Worm (Caenorhabditis elegans) whole organism, mixed stage, embryonic: ENCODE measurements around the gene tag-191.

ENCODE experiments used
- M03D4.4 ChIP-seq: sonication (generic microtip); optimal IDR thresholded peaks from 2 replicates; lab custom pipeline; 2017; ENCODE audit warnings: mild to moderate bottlenecking, missing genetic modification characterization, missing compliant biosample characterization
- bed-3 ChIP-seq: fragments of 200-800 bp; sonication (Bioruptor generic); optimal IDR thresholded peaks from 3 replicates; lab custom pipeline; 2018; ENCODE audit warnings: mild to moderate bottlenecking, missing genetic modification characterization, moderate library complexity, missing compliant biosample characterization
- blmp-1 ChIP-seq: fragments of 150-350 bp; optimal IDR thresholded peaks from 2 replicates; lab custom pipeline; 2014; ENCODE audit warnings: missing biosample characterization, missing genetic modification characterization
- ceh-39 ChIP-seq: fragments of 150-350 bp; optimal IDR thresholded peaks from 2 replicates; lab custom pipeline; 2014; ENCODE audit warnings: missing biosample characterization, missing genetic modification characterization
- ceh-43 ChIP-seq: fragments of 200-800 bp; sonication (Bioruptor generic); optimal IDR thresholded peaks from 2 replicates; lab custom pipeline; 2018; ENCODE audit warnings: mild to moderate bottlenecking, missing genetic modification characterization, moderate library complexity, missing compliant biosample characterization
- ceh-83 ChIP-seq: fragments of 200-800 bp; sonication (Bioruptor generic); optimal IDR thresholded peaks from 2 replicates; lab custom pipeline; 2018; ENCODE audit warnings: mild to moderate bottlenecking, missing genetic modification characterization, missing compliant biosample characterization
- ces-1 ChIP-seq: fragments of 150-350 bp; optimal IDR thresholded peaks from 2 replicates; lab custom pipeline; 2014; ENCODE audit warnings: missing biosample characterization, missing genetic modification reagents, missing genetic modification characterization
- cnd-1 ChIP-seq: fragments of 200-800 bp; sonication (Bioruptor generic); optimal IDR thresholded peaks from 2 replicates; lab custom pipeline; 2018; ENCODE audit warnings: mild to moderate bottlenecking, missing genetic modification characterization, missing compliant biosample characterization
- drap-1 ChIP-seq: fragments of 200-800 bp; sonication (Bioruptor generic); optimal IDR thresholded peaks from 3 replicates; lab custom pipeline; 2018; ENCODE audit warnings: mild to moderate bottlenecking, missing genetic modification characterization, missing compliant biosample characterization
- elt-1 ChIP-seq: sonication (generic microtip); optimal IDR thresholded peaks from 2 replicates; lab custom pipeline; 2017; ENCODE audit warnings: missing genetic modification characterization, mild to moderate bottlenecking, missing compliant biosample characterization, antibody characterized with exemption, moderate library complexity, borderline replicate concordance; ENCODE audit not compliant: insufficient read depth
- elt-3 ChIP-seq: fragments of 150-350 bp; optimal IDR thresholded peaks from 2 replicates; lab custom pipeline; 2014; ENCODE audit warnings: missing biosample characterization, missing genetic modification characterization
- flh-1 ChIP-seq: fragments of 200-800 bp; sonication (Bioruptor generic); optimal IDR thresholded peaks from 2 replicates; lab custom pipeline; 2018; ENCODE audit warnings: mild to moderate bottlenecking, missing genetic modification characterization, moderate library complexity, missing compliant biosample characterization
- ham-2 ChIP-seq: fragments of 200-800 bp; sonication (Bioruptor generic); optimal IDR thresholded peaks from 2 replicates; lab custom pipeline; 2018; ENCODE audit warnings: mild to moderate bottlenecking, missing genetic modification characterization, missing compliant biosample characterization
- hlh-1 ChIP-seq: fragments of 150-350 bp; optimal IDR thresholded peaks from 2 replicates; lab custom pipeline; 2014; ENCODE audit warnings: missing biosample characterization, missing genetic modification reagents, missing genetic modification characterization
- lin-32 ChIP-seq: fragments of 200-800 bp; sonication (Bioruptor generic); optimal IDR thresholded peaks from 2 replicates; lab custom pipeline; 2018; ENCODE audit warnings: mild to moderate bottlenecking, missing genetic modification characterization, missing compliant biosample characterization
- lsy-2 ChIP-seq: fragments of 150-350 bp; optimal IDR thresholded peaks from 2 replicates; lab custom pipeline; 2014; ENCODE audit warnings: missing biosample characterization, missing genetic modification characterization
- mab-5 ChIP-seq: fragments of 150-350 bp; optimal IDR thresholded peaks from 2 replicates; lab custom pipeline; 2014; ENCODE audit warnings: missing biosample characterization, missing genetic modification characterization
- mep-1 ChIP-seq: fragments of 150-350 bp; optimal IDR thresholded peaks from 2 replicates; lab custom pipeline; 2017; ENCODE audit warnings: missing biosample characterization, missing genetic modification reagents, missing genetic modification characterization, inconsistent platforms
- mls-2 ChIP-seq: sonication (generic microtip); optimal IDR thresholded peaks from 2 replicates; lab custom pipeline; 2016; ENCODE audit warnings: mild to moderate bottlenecking, missing genetic modification characterization, moderate library complexity, missing compliant biosample characterization
- nhr-12 ChIP-seq: fragments of 150-350 bp; optimal IDR thresholded peaks from 2 replicates; lab custom pipeline; 2014; ENCODE audit warnings: missing biosample characterization, missing genetic modification characterization
- nhr-2 ChIP-seq: fragments of 150-350 bp; optimal IDR thresholded peaks from 2 replicates; lab custom pipeline; 2014; ENCODE audit warnings: missing biosample characterization, missing genetic modification characterization
- nhr-237 ChIP-seq: fragments of 150-350 bp; optimal IDR thresholded peaks from 2 replicates; lab custom pipeline; 2014; ENCODE audit warnings: missing biosample characterization, missing genetic modification characterization
- nhr-28 ChIP-seq: fragments of 150-350 bp; optimal IDR thresholded peaks from 2 replicates; lab custom pipeline; 2014; ENCODE audit warnings: missing biosample characterization, missing genetic modification characterization
- nhr-76 ChIP-seq: sonication (generic microtip); optimal IDR thresholded peaks from 2 replicates; lab custom pipeline; 2017; ENCODE audit warnings: missing biosample characterization, missing genetic modification characterization
- pha-4 ChIP-seq: fragments of 150-350 bp; optimal IDR thresholded peaks from 2 replicates; lab custom pipeline; 2018; ENCODE audit warnings: missing biosample characterization, missing genetic modification reagents, missing genetic modification characterization
- sem-2 ChIP-seq: fragments of 200-800 bp; sonication (Bioruptor generic); optimal IDR thresholded peaks from 2 replicates; lab custom pipeline; 2018; ENCODE audit warnings: mild to moderate bottlenecking, missing genetic modification characterization, missing compliant biosample characterization
- snpc-4 ChIP-seq: fragments of 150-350 bp; optimal IDR thresholded peaks from 2 replicates; lab custom pipeline; 2014; ENCODE audit warnings: missing biosample characterization, missing genetic modification characterization
- sptf-1 ChIP-seq: sonication (generic microtip); optimal IDR thresholded peaks from 2 replicates; lab custom pipeline; 2017; ENCODE audit warnings: mild to moderate bottlenecking, missing genetic modification characterization, moderate library complexity, missing compliant biosample characterization
- tbx-8 ChIP-seq: fragments of 200-800 bp; sonication (Bioruptor generic); optimal IDR thresholded peaks from 2 replicates; lab custom pipeline; 2018; ENCODE audit warnings: mild to moderate bottlenecking, missing genetic modification characterization, moderate library complexity, missing compliant biosample characterization
- unc-120 ChIP-seq: sonication (generic microtip); optimal IDR thresholded peaks from 2 replicates; lab custom pipeline; 2017; ENCODE audit warnings: missing genetic modification characterization, missing compliant biosample characterization; ENCODE audit not compliant: poor library complexity, severe bottlenecking
- unc-39 ChIP-seq: fragments of 150-350 bp; optimal IDR thresholded peaks from 2 replicates; lab custom pipeline; 2014; ENCODE audit warnings: missing biosample characterization, missing genetic modification characterization
- unc-62 ChIP-seq: fragments of 150-350 bp; optimal IDR thresholded peaks from 2 replicates; lab custom pipeline; 2014; ENCODE audit warnings: missing biosample characterization, missing genetic modification reagents, missing genetic modification characterization
- zip-8 ChIP-seq: fragments of 150-350 bp; optimal IDR thresholded peaks from 2 replicates; lab custom pipeline; 2014; ENCODE audit warnings: missing biosample characterization, missing genetic modification characterization
- ztf-11 ChIP-seq: fragments of 150-350 bp; optimal IDR thresholded peaks from 2 replicates; lab custom pipeline; 2014; ENCODE audit warnings: missing biosample characterization, missing genetic modification characterization

Gene tag-191

DNA sequence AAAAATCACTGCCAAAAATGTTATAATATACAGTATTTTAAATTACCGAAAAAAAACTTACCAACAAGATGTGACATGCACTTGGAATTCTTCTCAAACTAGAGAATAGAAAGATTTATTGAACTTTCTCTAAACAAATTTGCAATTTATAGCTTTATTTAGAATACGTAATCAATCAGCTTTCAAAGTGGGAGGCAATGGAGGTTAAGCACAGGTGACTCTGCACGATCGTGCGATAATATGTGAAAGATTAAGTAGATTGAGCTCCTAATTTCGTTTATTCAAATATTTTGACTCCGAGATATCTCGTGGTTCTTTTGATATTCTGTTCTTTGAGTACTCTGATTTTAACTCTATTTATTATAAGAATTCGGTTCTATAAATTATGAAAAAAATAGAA is 18.2 kb downstream of the tag-191 start, which contains the start of gene R02D5.6:
Gene R02D5.6, minus strand, starts transcription at position 101 of the 400 bp plus-strand sequence.
- TF ChIP-seq tbx-8 (GFP tag; lab: Kevin White, UChicago) (no peak), elt-3 (no peak), flh-1 (GFP tag; lab: Kevin White, UChicago) (no peak), snpc-4 (tag; lab: Kevin White, UChicago) (no peak), ham-2 (GFP tag; lab: Kevin White, UChicago) (no peak), mab-5 (tag; lab: Kevin White, UChicago) (no peak), ceh-39 (no peak), bed-3 (GFP tag; lab: Kevin White, UChicago) (no peak), cnd-1 (tag; lab: Kevin White, UChicago) (no peak), mep-1 (tag; lab: Kevin White, UChicago) (no peak)

- TF ChIP-seq unc-120, result no peak
- TF ChIP-seq bed-3 (GFP tag; lab: Kevin White, UChicago), result no peak
- no peak for TF ChIP-seq ceh-83
- no peak for TF ChIP-seq nhr-76 (tag; lab: Kevin White, UChicago)
- TF ChIP-seq sem-2, result no peak
- TF ChIP-seq mep-1 (tag; lab: Kevin White, UChicago), result no peak
- TF ChIP-seq sptf-1, result no peak
- TF ChIP-seq, all 35 proteins: peak for 0
These were observed 25.4 kb downstream of the tag-191 start, which contains the start of gene R02D5.9 for ce11 chrV:14510746-14511145. R02D5.9 (minus strand) TSS chrV:14511123.

- TF ChIP-seq snpc-4 (tag; lab: Kevin White, UChicago), result no peak
- no peak for TF ChIP-seq nhr-76 (tag; lab: Kevin White, UChicago)
- no peak for TF ChIP-seq nhr-237 (tag; lab: Kevin White, UChicago)
- no peak for TF ChIP-seq ham-2 (GFP tag; lab: Kevin White, UChicago)
- TF ChIP-seq zip-8 (tag; lab: Kevin White, UChicago), result no peak
- no peak for TF ChIP-seq pha-4 (tag; lab: Kevin White, UChicago)
- no peak for TF ChIP-seq sptf-1
- no peak for TF ChIP-seq blmp-1
- TF ChIP-seq nhr-12 (tag; lab: Kevin White, UChicago), result no peak
- no peak for TF ChIP-seq ceh-43
- no peak for TF ChIP-seq mls-2 (tag; lab: Kevin White, UChicago)
These were observed 27.6 kb downstream of the tag-191 start for ce11 chrV:14508556-14508955.

DNA sequence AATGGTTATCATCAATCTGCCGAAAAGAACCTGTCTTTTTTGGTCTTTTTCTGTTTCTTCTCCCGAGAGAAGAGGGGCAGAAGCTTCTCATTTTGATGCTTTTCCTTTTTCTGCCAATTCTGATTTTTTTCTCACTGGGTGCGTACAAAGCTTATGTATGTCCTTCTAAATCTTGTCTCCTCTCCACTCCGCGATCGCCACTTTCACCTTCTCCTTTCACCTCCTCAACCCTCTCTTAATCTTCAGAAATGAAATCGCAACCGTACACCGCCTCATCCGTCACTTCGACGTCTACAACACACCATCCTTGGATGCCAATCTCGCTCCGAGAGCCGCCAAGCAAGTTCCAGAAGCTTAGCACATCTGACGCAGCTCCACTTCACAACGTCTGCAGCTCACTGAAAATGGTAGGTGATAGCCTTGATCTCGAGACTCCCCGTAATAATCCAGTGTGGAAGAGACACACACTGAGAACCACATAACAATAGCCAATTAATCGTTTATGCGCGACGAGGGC is 28.1 kb downstream of the tag-191 start, which contains the start of gene R02D5.1:
Gene R02D5.1, plus strand, starts transcription at position 245 of the 517 bp plus-strand sequence.
- no peak for TF ChIP-seq hlh-1 (tag; lab: Kevin White, UChicago)
- peak; percentile 71 for TF ChIP-seq ham-2 (GFP tag; lab: Kevin White, UChicago)
- no peak for TF ChIP-seq unc-62
- TF ChIP-seq drap-1 (GFP tag; lab: Kevin White, UChicago), result peak; percentile 56
- TF ChIP-seq elt-1 (tag; lab: Kevin White, UChicago), result peak; percentile 19
- TF ChIP-seq cnd-1 (tag; lab: Kevin White, UChicago), result peak; percentile 34
- peak; percentile 95 for TF ChIP-seq blmp-1
- peak; percentile 2 for TF ChIP-seq nhr-2 (tag; lab: Kevin White, UChicago)
- TF ChIP-seq zip-8 (tag; lab: Kevin White, UChicago), result no peak
- TF ChIP-seq ces-1 (GFP tag; lab: Kevin White, UChicago), result peak; percentile 25

- TF ChIP-seq ham-2 (GFP tag; lab: Kevin White, UChicago) (peak; percentile 57), sem-2 (no peak), nhr-28 (tag; lab: Kevin White, UChicago) (no peak), ces-1 (GFP tag; lab: Kevin White, UChicago) (peak; percentile 58), lin-32 (GFP tag; lab: Kevin White, UChicago) (no peak), zip-8 (tag; lab: Kevin White, UChicago) (no peak), elt-1 (tag; lab: Kevin White, UChicago) (peak; percentile 99), drap-1 (GFP tag; lab: Kevin White, UChicago) (peak; percentile 66), unc-120 (no peak), sptf-1 (no peak), elt-3 (no peak), ztf-11 (peak; percentile 46), flh-1 (GFP tag; lab: Kevin White, UChicago) (no peak), snpc-4 (tag; lab: Kevin White, UChicago) (no peak), mls-2 (tag; lab: Kevin White, UChicago) (no peak), blmp-1 (no peak), nhr-12 (tag; lab: Kevin White, UChicago) (no peak), tbx-8 (GFP tag; lab: Kevin White, UChicago) (no peak), nhr-76 (tag; lab: Kevin White, UChicago) (no peak), lsy-2 (no peak), nhr-237 (tag; lab: Kevin White, UChicago) (no peak), bed-3 (GFP tag; lab: Kevin White, UChicago) (no peak), pha-4 (tag; lab: Kevin White, UChicago) (no peak), M03D4.4 (no peak), ceh-83 (no peak), cnd-1 (tag; lab: Kevin White, UChicago) (no peak), ceh-39 (no peak), unc-39 (tag; lab: Kevin White, UChicago) (no peak), mep-1 (tag; lab: Kevin White, UChicago) (no peak), hlh-1 (tag; lab: Kevin White, UChicago) (no peak), unc-62 (peak; percentile 68), nhr-2 (tag; lab: Kevin White, UChicago) (peak; percentile 53)
These were observed 29.2 kb downstream of the tag-191 start for ce11 chrV:14506713-14507675.
